Worm (Caenorhabditis elegans) whole organism, L2 larva: ENCODE data around the gene C13F10.5.

Source experiments
- F13H6.1 ChIP-seq: sonication (generic microtip); optimal IDR thresholded peaks from 2 replicates; lab custom pipeline; 2016; ENCODE audit warnings: missing genetic modification characterization, missing compliant biosample characterization
- Y55F3AM.14 ChIP-seq: fragments of 200-800 bp; sonication (Bioruptor generic); optimal IDR thresholded peaks from 2 replicates; lab custom pipeline; 2018; ENCODE audit warnings: mild to moderate bottlenecking, missing genetic modification characterization, missing compliant biosample characterization
- aly-2 ChIP-seq: fragments of 150-350 bp; optimal IDR thresholded peaks from 2 replicates; lab custom pipeline; 2014; ENCODE audit warnings: missing biosample characterization, missing genetic modification characterization
- lin-13 ChIP-seq: fragments of 150-350 bp; optimal IDR thresholded peaks from 2 replicates; lab custom pipeline; 2014; ENCODE audit warnings: missing biosample characterization, missing genetic modification reagents, missing genetic modification characterization
- lin-39 ChIP-seq: fragments of 150-350 bp; optimal IDR thresholded peaks from 2 replicates; lab custom pipeline; 2014; ENCODE audit warnings: missing biosample characterization, missing genetic modification reagents, missing genetic modification characterization
- sma-9 ChIP-seq, 2 experiments: fragments of 150-350 bp in 1 of 2; sonication (generic microtip) in 1 of 2; optimal IDR thresholded peaks; 2 replicates each; lab custom pipeline; 2014 to 2016; ENCODE audit warnings: missing genetic modification characterization in 2 of 2, mild to moderate bottlenecking in 1 of 2, missing biosample characterization in 1 of 2, missing compliant biosample characterization in 1 of 2, missing genetic modification reagents in 1 of 2, moderate library complexity in 1 of 2
- snpc-4 ChIP-seq: fragments of 150-350 bp; optimal IDR thresholded peaks from 2 replicates; lab custom pipeline; 2014; ENCODE audit warnings: missing biosample characterization, missing genetic modification characterization
- unc-62 ChIP-seq: fragments of 150-350 bp; optimal IDR thresholded peaks from 2 replicates; lab custom pipeline; 2014; ENCODE audit warnings: missing biosample characterization, missing genetic modification reagents, missing genetic modification characterization
- ztf-1 ChIP-seq: fragments of 200-800 bp; sonication (Bioruptor generic); conservative IDR thresholded peaks from 2 replicates; pipeline ENCODE4 v1.3.6; 2022; ENCODE audit warnings: missing genetic modification characterization, missing compliant biosample characterization

ce11 chrV:7175201-7175600 lies 43.7 kb downstream of the C13F10.5 start, which contains the start of gene lgc-39:
- no peak for TF ChIP-seq snpc-4 (tag; lab: Kevin White, UChicago)
- TF ChIP-seq unc-62, result no peak
- no peak for TF ChIP-seq aly-2 (tag; lab: Kevin White, UChicago)
- no peak for TF ChIP-seq ztf-1 (GFP tag; lab: Robert Waterston, UW)
- TF ChIP-seq sma-9 (GFP tag; optimal IDR thresholded peaks at IDR 0.05; lab: Kevin White, UChicago), result no peak
- no peak for TF ChIP-seq sma-9 (tag; optimal IDR thresholded peaks at IDR 0.05; lab: Kevin White, UChicago)
- no peak for TF ChIP-seq Y55F3AM.14 (GFP tag; lab: Kevin White, UChicago)
- no peak for TF ChIP-seq F13H6.1 (tag; lab: Kevin White, UChicago)
- no peak for TF ChIP-seq lin-39 (tag; lab: Kevin White, UChicago)
- TF ChIP-seq lin-13 (GFP tag; lab: Kevin White, UChicago), result no peak
